Worm (Caenorhabditis elegans) whole organism, L4 larva: Measurements from ENCODE around the gene C49C3.10.

ENCODE experiments used
- mep-1 ChIP-seq: fragments of 150-350 bp; sonication (generic microtip); optimal IDR thresholded peaks from 3 replicates; lab custom pipeline; 2014; ENCODE audit warnings: missing biosample characterization, missing genetic modification characterization
- nhr-11 ChIP-seq: fragments of 150-350 bp; optimal IDR thresholded peaks from 2 replicates; lab custom pipeline; 2014; ENCODE audit warnings: missing biosample characterization, missing genetic modification characterization
- skn-1 ChIP-seq: fragments of 150-350 bp; optimal IDR thresholded peaks from 2 replicates; lab custom pipeline; 2014; ENCODE audit warnings: missing biosample characterization, missing genetic modification characterization
- ztf-11 ChIP-seq: fragments of 150-350 bp; optimal IDR thresholded peaks from 2 replicates; lab custom pipeline; 2014; ENCODE audit warnings: missing biosample characterization, missing genetic modification characterization

DNA sequence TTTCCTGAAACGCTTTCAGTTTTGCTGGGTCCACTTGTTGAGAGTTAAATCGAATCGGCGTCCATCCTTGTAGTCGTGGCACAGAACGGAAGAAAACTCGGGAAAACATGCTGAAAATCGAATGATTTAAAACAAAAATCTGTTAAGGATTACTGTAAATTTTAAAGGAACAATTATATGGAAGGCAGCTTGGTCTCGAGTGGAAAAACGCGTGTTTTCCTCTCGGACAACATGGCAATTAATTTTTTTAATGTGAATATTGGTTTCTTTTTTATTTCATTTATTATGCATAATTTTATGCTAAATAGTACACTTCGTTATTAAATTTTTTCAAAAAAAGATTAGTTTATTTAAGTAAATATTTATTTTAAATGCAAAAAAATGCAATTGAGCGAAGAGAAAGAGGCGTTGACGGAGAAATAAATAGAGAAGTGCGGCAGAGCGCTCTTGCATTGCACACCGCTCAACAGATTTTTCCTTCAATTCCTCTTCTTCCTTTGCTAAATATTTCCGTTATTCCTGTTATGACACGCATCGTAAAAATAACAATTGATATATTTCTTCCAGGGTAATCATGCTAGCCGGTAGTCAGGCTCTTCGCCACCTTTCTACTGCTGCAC lies 41.4 kb upstream of the C49C3.10 start, which contains the start of the genes C30H6.9 and dlat-2:
- TF ChIP-seq skn-1 (tag; lab: Kevin White, UChicago), result no peak
- TF ChIP-seq ztf-11, result no peak
- no peak for TF ChIP-seq mep-1 (tag; lab: Kevin White, UChicago)
- no peak for TF ChIP-seq nhr-11 (tag; lab: Kevin White, UChicago)
